Worm (Caenorhabditis elegans): ENCODE measurements around the gene C02B8.6.

Gene C02B8.6

DNA sequence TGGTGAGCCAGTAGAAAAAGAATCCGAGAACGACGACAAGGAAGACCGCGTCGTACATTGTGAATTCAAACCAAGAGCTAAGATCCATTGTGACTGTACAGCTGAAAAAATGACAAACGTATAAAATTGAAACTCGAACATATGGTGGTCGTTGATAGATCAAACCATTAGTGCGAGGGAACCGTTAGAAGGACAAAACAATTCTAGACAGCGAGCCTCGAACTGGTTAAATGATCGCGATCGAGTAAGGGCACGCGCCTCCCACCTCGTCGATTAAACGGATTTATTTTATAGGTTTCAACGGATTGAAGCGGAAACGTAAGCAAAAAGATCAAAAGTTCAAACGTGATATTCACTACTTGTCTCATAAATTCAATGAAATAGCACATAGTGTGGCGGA is 47.7 kb downstream of the C02B8.6 start, which contains the start of gene vem-1:
Gene vem-1, minus strand, starts transcription at position 101 of the 400 bp plus-strand sequence.
- TF ChIP-seq egl-44 (GFP tag; IDR thresholded peaks at IDR 0.05) = no peak
- TF ChIP-seq ztf-3 (GFP tag; optimal IDR thresholded peaks at IDR 0.05) = no peak
- no peak for TF ChIP-seq ama-1 (optimal IDR thresholded peaks at IDR 0.05)
- TF ChIP-seq ama-1 (GFP tag; optimal IDR thresholded peaks at IDR 0.05) = no peak
- TF ChIP-seq rec-8 (tag; optimal IDR thresholded peaks at IDR 0.05) = no peak
- no peak for TF ChIP-seq lag-1 (GFP tag; IDR thresholded peaks at IDR 0.05)
- TF ChIP-seq egl-18 (GFP tag; IDR thresholded peaks at IDR 0.05) = no peak
- TF ChIP-seq unc-62 (GFP tag; optimal IDR thresholded peaks at IDR 0.05) = no peak
- no peak for TF ChIP-seq ekl-4 (GFP tag; IDR thresholded peaks at IDR 0.05)
- TF ChIP-seq ceh-91 (GFP tag; IDR thresholded peaks at IDR 0.05) = no peak
- TF ChIP-seq nfya-1 (tag; optimal IDR thresholded peaks at IDR 0.05; ENCODE audit: borderline replicate concordance, insufficient read depth) = no peak
- no peak for TF ChIP-seq F57A8.1 (GFP tag; optimal IDR thresholded peaks at IDR 0.05)
- TF ChIP-seq T07F8.4 (tag; optimal IDR thresholded peaks at IDR 0.05) = no peak
- TF ChIP-seq mcd-1 (GFP tag; IDR thresholded peaks at IDR 0.05) = no peak
- no peak for TF ChIP-seq hrde-1 (tag; optimal IDR thresholded peaks at IDR 0.05; ENCODE audit: borderline replicate concordance)
- TF ChIP-seq C17E4.6 (GFP tag; IDR thresholded peaks at IDR 0.05) = no peak
- no peak for TF ChIP-seq dpff-1 (tag; optimal IDR thresholded peaks at IDR 0.05)

DNA sequence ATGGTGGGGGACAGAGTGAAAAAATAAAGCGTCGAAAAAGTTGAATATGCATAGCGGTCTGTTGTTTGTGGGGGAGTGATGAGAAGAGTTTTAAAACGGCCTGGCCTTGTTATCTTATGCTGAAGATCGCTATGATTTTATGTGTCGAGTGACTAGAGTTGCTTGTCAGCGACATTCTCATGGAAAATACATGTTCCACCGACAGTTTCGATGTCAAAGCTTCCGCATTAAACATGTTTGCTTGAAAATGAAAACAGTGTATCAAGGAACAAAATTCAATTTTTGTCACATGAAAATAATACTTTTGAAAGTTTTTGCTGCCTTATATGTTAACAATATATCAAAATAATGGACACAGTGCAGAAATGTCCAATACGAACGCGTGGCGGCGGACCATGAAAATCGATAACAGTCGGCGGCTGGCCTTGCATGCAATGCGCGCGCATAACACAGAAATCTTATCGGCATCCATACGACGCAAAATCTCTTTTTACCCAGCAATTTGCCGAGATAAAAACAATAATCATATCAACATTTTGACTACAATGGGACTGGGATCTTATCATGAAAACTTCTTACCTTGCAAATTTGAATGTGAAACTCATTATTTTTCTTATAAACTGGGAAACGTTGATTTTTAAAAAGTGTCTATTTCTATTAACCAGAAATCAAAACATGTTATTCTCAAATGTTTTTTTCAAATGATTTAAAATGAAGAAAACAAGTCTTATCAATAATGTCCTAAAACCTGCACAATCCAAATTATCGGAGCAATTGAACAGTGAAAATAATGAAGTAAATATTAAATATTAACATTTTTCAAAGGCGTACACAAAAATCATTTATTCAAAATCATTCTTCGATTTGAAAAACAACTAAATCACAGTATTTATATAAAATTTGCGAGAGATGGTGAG is 49.1 kb downstream of the C02B8.6 start:
- TF ChIP-seq hmg-20 (GFP tag; IDR thresholded peaks at IDR 0.05) (0 out of 2 replicates have a peak, but pooled peaks have one; percentile 10), ama-1 (optimal IDR thresholded peaks at IDR 0.05) (no peak), ama-1 (GFP tag; optimal IDR thresholded peaks at IDR 0.05) (no peak), ekl-4 (GFP tag; IDR thresholded peaks at IDR 0.05) (peak; percentile 39; the same call in 1 of the 2 replicates), repo-1 (tag; optimal IDR thresholded peaks at IDR 0.05) (peak; percentile 54), chd-7 (tag; optimal IDR thresholded peaks at IDR 0.05) (peak; percentile 9), madf-3 (GFP tag; IDR thresholded peaks at IDR 0.05) (no peak), B0336.3 (GFP tag; IDR thresholded peaks at IDR 0.05) (peak; percentile 64; the same call in 1 of the 2 replicates), let-526 (GFP tag; IDR thresholded peaks at IDR 0.05) (0 out of 2 replicates have a peak, but pooled peaks have one; percentile 18), Y53G8AR.9 (GFP tag; conservative IDR thresholded peaks at IDR 0.05) (peak; percentile 66; the same call in 1 of the 2 replicates), K11D2.4 (GFP tag; IDR thresholded peaks at IDR 0.05) (peak; percentile 29; the same call in 1 of the 2 replicates), atf-7 (tag; optimal IDR thresholded peaks at IDR 0.05) (peak; percentile 13), F23B12.7 (tag; optimal IDR thresholded peaks at IDR 0.05; ENCODE audit: insufficient read depth) (no peak), F39B2.1 (GFP tag; IDR thresholded peaks at IDR 0.05) (no peak), ceh-40 (GFP tag; IDR thresholded peaks at IDR 0.05) (0 out of 2 replicates have a peak, but pooled peaks have one; percentile 9), mcd-1 (GFP tag; IDR thresholded peaks at IDR 0.05) (0 out of 2 replicates have a peak, but pooled peaks have one; percentile 10), nfyb-1 (GFP tag; IDR thresholded peaks at IDR 0.05) (0 out of 2 replicates have a peak, but pooled peaks have one; percentile 17)

DNA sequence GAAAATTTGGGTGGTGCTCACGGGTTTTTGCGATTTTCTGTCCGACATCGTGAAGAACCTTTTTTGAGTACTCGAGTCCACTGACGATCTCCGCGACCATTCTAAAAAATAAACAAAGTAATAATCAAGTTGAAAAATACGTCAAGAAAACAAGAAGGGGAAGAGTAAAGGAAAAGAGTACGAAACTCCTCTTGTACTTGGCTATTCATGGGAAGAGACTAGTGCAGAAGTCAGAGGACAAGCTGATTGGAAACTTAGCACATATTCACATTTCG is 49.7 kb downstream of the C02B8.6 start, which contains the start of gene dao-3:
Gene dao-3, minus strand, starts transcription at position 101 of the 275 bp plus-strand sequence.
- TF ChIP-seq F57A8.1 (GFP tag; optimal IDR thresholded peaks at IDR 0.05) (no peak), bed-2 (GFP tag; IDR thresholded peaks at IDR 0.05) (no peak), hmg-20 (GFP tag; IDR thresholded peaks at IDR 0.05) (no peak), F23B12.7 (tag; optimal IDR thresholded peaks at IDR 0.05; ENCODE audit: insufficient read depth) (no peak), aptf-3 (GFP tag; IDR thresholded peaks at IDR 0.05) (no peak), aptf-2 (GFP tag; conservative IDR thresholded peaks at IDR 0.05) (no peak), F57C9.4 (tag; optimal IDR thresholded peaks at IDR 0.05) (no peak)
